Fruit fly (Drosophila melanogaster): Measurements from ENCODE around the gene CG14312.

Gene CG14312

DNA sequence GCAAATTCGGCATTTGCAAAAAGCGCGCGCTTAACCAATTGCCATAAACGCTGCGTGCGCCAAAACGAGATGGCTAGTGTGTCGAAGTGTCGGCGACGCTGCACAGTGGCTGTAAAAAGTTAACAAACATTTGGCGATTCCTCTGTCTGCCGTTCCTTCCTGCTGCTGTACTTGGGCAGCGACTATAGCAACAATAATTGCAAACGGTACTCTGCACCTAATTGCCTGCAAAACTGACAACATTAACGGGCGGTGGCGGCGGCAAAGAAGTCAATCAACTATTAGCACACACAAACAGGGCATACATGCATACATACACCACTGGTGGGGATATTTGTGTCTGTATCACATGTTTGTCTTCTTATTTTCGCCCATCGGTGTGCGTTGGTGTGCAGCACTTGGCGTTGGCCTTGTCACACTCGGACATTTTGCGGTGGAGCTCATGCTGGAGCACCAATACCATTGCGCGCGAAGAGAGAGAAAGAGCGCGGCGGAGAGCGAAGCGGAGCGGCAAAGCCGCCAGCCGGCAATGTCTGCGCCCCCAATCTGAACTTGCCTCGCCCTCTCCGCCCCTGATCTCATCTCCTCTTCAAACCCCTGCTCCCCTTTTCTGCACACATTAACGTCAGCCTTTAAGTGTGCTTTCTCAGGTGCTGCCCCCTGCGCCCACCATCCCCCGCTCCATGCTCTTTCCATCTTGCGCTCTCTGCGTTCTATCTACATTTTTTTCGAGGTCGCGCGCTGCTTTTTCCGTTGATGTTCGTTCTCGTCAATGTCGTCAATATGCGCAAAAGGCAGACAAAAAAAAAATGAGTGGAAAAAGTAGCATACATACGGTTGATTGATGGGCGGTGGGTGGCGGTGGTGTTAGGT, 38.9 kb downstream of the CG14312 start (continued):
- TF ChIP-seq CG4328 (GFP tag; optimal IDR thresholded peaks at IDR 0.05) (no peak), CG8478 (optimal IDR thresholded peaks at IDR 0.05) (peak; percentile 95), ato (GFP tag; IDR thresholded peaks at IDR 0.05; ENCODE audit: partially characterized antibody) (no peak; the same call in 1 of the 2 replicates), Atf-2 (GFP tag; optimal IDR thresholded peaks at IDR 0.05) (no peak), CG12071 (GFP tag; optimal IDR thresholded peaks at IDR 0.05) (no peak), Lhr (GFP tag; optimal IDR thresholded peaks at IDR 0.05) (no peak), Kr (GFP tag; optimal IDR thresholded peaks at IDR 0.05) (no peak), CG14050 (GFP tag; IDR thresholded peaks at IDR 0.05) (no peak), HmgZ (tag; optimal IDR thresholded peaks at IDR 0.05) (peak; percentile 46), crp (GFP tag; optimal IDR thresholded peaks at IDR 0.05) (no peak), CG6689 (GFP tag; IDR thresholded peaks at IDR 0.05) (no peak), pfk (GFP tag; optimal IDR thresholded peaks at IDR 0.05) (no peak), CG8089 (GFP tag; optimal IDR thresholded peaks at IDR 0.05) (no peak), CG18262 (tag; optimal IDR thresholded peaks at IDR 0.05) (no peak), CG31441 (GFP tag; IDR thresholded peaks at IDR 0.05) (0 out of 2 replicates have a peak, but pooled peaks have one; percentile 11), HLH3B (GFP tag; IDR thresholded peaks at IDR 0.05) (no peak), CG3726 (GFP tag; IDR thresholded peaks at IDR 0.05) (0 out of 3 replicates have a peak, but pooled peaks have one; percentile 19)

DNA sequence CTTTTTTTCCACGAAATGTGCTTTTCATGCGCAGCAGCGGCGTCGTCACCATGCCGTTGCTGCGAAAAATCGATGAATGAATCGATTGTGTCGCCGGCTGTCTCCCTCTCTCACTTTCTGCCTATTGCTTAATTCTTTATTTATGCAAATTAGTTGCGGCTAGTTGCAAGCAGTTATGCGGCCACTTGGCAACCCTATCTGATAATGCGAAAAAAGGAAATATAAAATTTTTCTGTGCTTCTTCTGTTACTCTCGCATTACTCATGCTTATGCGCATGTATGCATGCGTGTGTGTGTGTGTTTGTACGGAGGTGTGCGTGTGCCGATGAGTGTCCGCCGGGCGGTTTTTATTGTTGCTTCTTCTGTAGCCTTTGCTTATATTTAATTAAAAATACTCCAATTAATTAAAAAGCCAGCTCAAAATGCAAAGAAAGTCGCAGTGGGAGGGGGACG, 39.6 kb downstream of the CG14312 start:
- TF ChIP-seq Med (GFP tag): peak; percentile 83
- peak; percentile 1 for TF ChIP-seq tup (GFP tag; optimal IDR thresholded peaks at IDR 0.05)
- TF ChIP-seq CG4707 (GFP tag; optimal IDR thresholded peaks at IDR 0.05): no peak
- TF ChIP-seq dimm (GFP tag; IDR thresholded peaks at IDR 0.05): no peak
- TF ChIP-seq lmd (GFP tag; IDR thresholded peaks at IDR 0.05): 0 out of 2 replicates have a peak, but pooled peaks have one; percentile 8
- no peak for TF ChIP-seq exex (tag; optimal IDR thresholded peaks at IDR 0.05)
- peak; percentile 10 for TF ChIP-seq CG33213 (GFP tag; optimal IDR thresholded peaks at IDR 0.05)
- no peak for TF ChIP-seq fd102C (GFP tag; optimal IDR thresholded peaks at IDR 0.05)
- TF ChIP-seq crol (GFP tag; IDR thresholded peaks at IDR 0.05): peak; percentile 49; the same call in 1 of the 2 replicates
- TF ChIP-seq vfl (GFP tag; optimal IDR thresholded peaks at IDR 0.05): peak; percentile 24
- TF ChIP-seq Gug (GFP tag; IDR thresholded peaks at IDR 0.05): peak; percentile 21; the same call in 1 of the 4 replicates
- TF ChIP-seq lilli (GFP tag; optimal IDR thresholded peaks at IDR 0.05): peak; percentile 35
- peak; percentile 100 for TF ChIP-seq onecut (GFP tag; IDR thresholded peaks at IDR 0.05)
- no peak for TF ChIP-seq pan (optimal IDR thresholded peaks at IDR 0.05)
- peak in 1 of 2 experiments; percentile 14 for TF ChIP-seq pan (GFP tag; optimal IDR thresholded peaks at IDR 0.05 in 1 of 2, IDR thresholded peaks at IDR 0.05 in 1 of 2)
- TF ChIP-seq CG12071 (GFP tag; optimal IDR thresholded peaks at IDR 0.05): peak; percentile 58
- no peak for TF ChIP-seq NfI (GFP tag; optimal IDR thresholded peaks at IDR 0.05)
- peak; percentile 25 for TF ChIP-seq Chrac-16 (GFP tag; optimal IDR thresholded peaks at IDR 0.05)
- peak; percentile 59 for TF ChIP-seq lab (GFP tag; optimal IDR thresholded peaks at IDR 0.05)
- peak; percentile 11 for TF ChIP-seq Dek (tag; optimal IDR thresholded peaks at IDR 0.05)
- TF ChIP-seq CG11456 (GFP tag; IDR thresholded peaks at IDR 0.05): peak; percentile 14; the same call in 1 of the 3 replicates
- TF ChIP-seq CG12659 (GFP tag; optimal IDR thresholded peaks at IDR 0.05): peak; percentile 40
- peak; percentile 41 for TF ChIP-seq CG15514 (GFP tag; optimal IDR thresholded peaks at IDR 0.05)
- TF ChIP-seq Hr51 (GFP tag; optimal IDR thresholded peaks at IDR 0.05): peak in 1 of 2 experiments; percentile 12
- no peak for TF ChIP-seq CG8290 (GFP tag; optimal IDR thresholded peaks at IDR 0.05)
- peak in 1 of 2 experiments; percentile 16 for TF ChIP-seq CG8290 (tag; optimal IDR thresholded peaks at IDR 0.05)
- TF ChIP-seq ind (GFP tag; optimal IDR thresholded peaks at IDR 0.05): no peak
- 0 out of 2 replicates have a peak, but pooled peaks have one; percentile 30 for TF ChIP-seq CG14441 (GFP tag; IDR thresholded peaks at IDR 0.05)
- peak; percentile 50 for TF ChIP-seq scrt (GFP tag; optimal IDR thresholded peaks at IDR 0.05)
- TF ChIP-seq knrl (GFP tag; IDR thresholded peaks at IDR 0.05; ENCODE audit: partially characterized antibody): peak; percentile 30; the same call in 1 of the 3 replicates
- TF ChIP-seq CG3281 (GFP tag; optimal IDR thresholded peaks at IDR 0.05): peak; percentile 8
- no peak for TF ChIP-seq H2.0 (GFP tag; IDR thresholded peaks at IDR 0.05)
